Worm (Caenorhabditis elegans) whole organism, L1 larva: ENCODE measurements around the gene W01C9.2.

ENCODE experiments used
- C16A3.4 ChIP-seq: fragments of 150-350 bp; optimal IDR thresholded peaks from 2 replicates; lab custom pipeline; 2014; ENCODE audit warnings: missing biosample characterization, missing genetic modification characterization
- C34B4.2 ChIP-seq: sonication (generic microtip); optimal IDR thresholded peaks from 2 replicates; lab custom pipeline; 2017; ENCODE audit warnings: mild to moderate bottlenecking, missing genetic modification characterization, missing compliant biosample characterization
- F16B12.6 ChIP-seq: fragments of 150-350 bp; optimal IDR thresholded peaks from 2 replicates; lab custom pipeline; 2014; ENCODE audit warnings: missing biosample characterization, missing genetic modification characterization
- Y116A8C.19 ChIP-seq: sonication (generic microtip); optimal IDR thresholded peaks from 2 replicates; lab custom pipeline; 2016; ENCODE audit warnings: missing compliant biosample characterization, missing genetic modification characterization, borderline replicate concordance
- aha-1 ChIP-seq: fragments of 150-350 bp; optimal IDR thresholded peaks from 2 replicates; lab custom pipeline; 2014; ENCODE audit warnings: missing biosample characterization, missing genetic modification characterization
- alr-1 ChIP-seq: fragments of 200-800 bp; sonication (Bioruptor generic); optimal IDR thresholded peaks from 2 replicates; lab custom pipeline; 2018; ENCODE audit warnings: borderline replicate concordance, mild to moderate bottlenecking, missing genetic modification characterization, missing compliant biosample characterization
- aly-2 ChIP-seq: fragments of 150-350 bp; optimal IDR thresholded peaks from 2 replicates; lab custom pipeline; 2014; ENCODE audit warnings: missing biosample characterization, missing genetic modification characterization
- ceh-8 ChIP-seq: fragments of 200-800 bp; sonication (Bioruptor generic); optimal IDR thresholded peaks from 2 replicates; lab custom pipeline; 2018; ENCODE audit warnings: mild to moderate bottlenecking, missing genetic modification characterization, moderate library complexity, missing compliant biosample characterization
- ceh-88 ChIP-seq: fragments of 200-800 bp; sonication (Bioruptor generic); IDR thresholded peaks from 2 replicates; pipeline ENCODE4 v1.3.6; 2022; ENCODE audit warnings: missing genetic modification characterization, missing compliant biosample characterization
- ceh-90 ChIP-seq: sonication (generic microtip); optimal IDR thresholded peaks from 2 replicates; lab custom pipeline; 2016; ENCODE audit warnings: missing genetic modification characterization, missing compliant biosample characterization
- dpl-1 ChIP-seq, 3 experiments: fragments of 150-350 bp in 2 of 3; sonication (generic microtip) in 1 of 3; optimal IDR thresholded peaks; 2 replicates each; lab custom pipeline; 2014 to 2017; ENCODE audit warnings: missing biosample characterization in 3 of 3, missing genetic modification characterization in 3 of 3, missing genetic modification reagents in 3 of 3
- dsc-1 ChIP-seq: sonication (generic microtip); optimal IDR thresholded peaks from 2 replicates; lab custom pipeline; 2016; ENCODE audit warnings: mild to moderate bottlenecking, missing genetic modification characterization, missing compliant biosample characterization
- efl-1 ChIP-seq, 4 experiments: fragments of 150-350 bp; optimal IDR thresholded peaks in 3 of 4; peaks in 1 of 4; 1 replicate in 1 of 4; 2 replicates in 3 of 4; lab custom pipeline; 2014; ENCODE audit warnings: missing biosample characterization in 2 of 4, missing genetic modification characterization in 2 of 4, missing genetic modification reagents in 2 of 4
- egl-13 ChIP-seq: sonication (generic microtip); optimal IDR thresholded peaks from 2 replicates; lab custom pipeline; 2016; ENCODE audit warnings: missing genotype, missing genetic modification reagents, missing genetic modification characterization, missing compliant biosample characterization
- elt-3 ChIP-seq, 6 experiments: fragments of 150-350 bp in 1 of 6; sonication (generic microtip); optimal IDR thresholded peaks; 2 replicates each; lab custom pipeline; 2017 to 2018; ENCODE audit warnings: missing biosample characterization in 6 of 6, missing genetic modification characterization in 6 of 6, inconsistent platforms in 1 of 6
- ets-5 ChIP-seq: fragments of 200-800 bp; sonication (Bioruptor generic); IDR thresholded peaks from 2 replicates; pipeline ENCODE4 v1.3.6; 2022; ENCODE audit warnings: missing genetic modification characterization, missing compliant biosample characterization
- fkh-4 ChIP-seq: sonication (generic microtip); optimal IDR thresholded peaks from 2 replicates; lab custom pipeline; 2016; ENCODE audit warnings: missing compliant biosample characterization, missing genetic modification characterization, borderline replicate concordance
- fos-1 ChIP-seq: fragments of 150-350 bp; optimal IDR thresholded peaks from 2 replicates; lab custom pipeline; 2014; ENCODE audit warnings: missing biosample characterization, missing genetic modification characterization
- hpl-2 ChIP-seq: fragments of 150-350 bp; optimal IDR thresholded peaks from 2 replicates; lab custom pipeline; 2014; ENCODE audit warnings: missing biosample characterization, missing genetic modification reagents, missing genetic modification characterization
- irx-1 ChIP-seq: sonication (generic microtip); optimal IDR thresholded peaks from 2 replicates; lab custom pipeline; 2016; ENCODE audit warnings: missing genetic modification characterization, missing compliant biosample characterization
- isw-1 ChIP-seq: fragments of 200-800 bp; sonication (Bioruptor generic); IDR thresholded peaks from 2 replicates; pipeline ENCODE4 v1.3.6; 2022; ENCODE audit warnings: missing genetic modification characterization, missing compliant biosample characterization
- lin-13 ChIP-seq: fragments of 150-350 bp; optimal IDR thresholded peaks from 2 replicates; lab custom pipeline; 2014; ENCODE audit warnings: missing biosample characterization, missing genetic modification reagents, missing genetic modification characterization
- lin-14 ChIP-seq: fragments of 200-800 bp; sonication (Bioruptor generic); optimal IDR thresholded peaks from 2 replicates; lab custom pipeline; 2018; ENCODE audit warnings: mild to moderate bottlenecking, missing genetic modification characterization, moderate library complexity, missing compliant biosample characterization
- lin-15B ChIP-seq: fragments of 150-350 bp; sonication (generic microtip); optimal IDR thresholded peaks from 3 replicates; lab custom pipeline; 2014; ENCODE audit warnings: missing biosample characterization, missing genetic modification characterization
- lin-35 ChIP-seq, 2 experiments: fragments of 150-350 bp; optimal IDR thresholded peaks; 2 replicates each; lab custom pipeline; 2014; ENCODE audit warnings: missing biosample characterization in 2 of 2, missing genetic modification characterization in 2 of 2, missing genetic modification reagents in 2 of 2
- lir-3 ChIP-seq: sonication (generic microtip); optimal IDR thresholded peaks from 2 replicates; lab custom pipeline; 2016; ENCODE audit warnings: mild to moderate bottlenecking, missing genetic modification characterization, moderate library complexity, missing compliant biosample characterization; ENCODE audit not compliant: poor library complexity
- lsy-2 ChIP-seq, 2 experiments: fragments of 150-350 bp; optimal IDR thresholded peaks; 2 replicates each; lab custom pipeline; 2014; ENCODE audit warnings: missing biosample characterization in 2 of 2, missing genetic modification characterization in 2 of 2
- mab-9 ChIP-seq: fragments of 200-800 bp; sonication (Bioruptor generic); IDR thresholded peaks from 2 replicates; pipeline ENCODE4 v1.3.6; 2022; ENCODE audit warnings: missing genetic modification reagents, missing genetic modification characterization, missing compliant biosample characterization
- mdl-1 ChIP-seq, 2 experiments: fragments of 150-350 bp; optimal IDR thresholded peaks; 2 replicates each; lab custom pipeline; 2014 to 2017; ENCODE audit warnings: missing biosample characterization in 2 of 2, missing genetic modification characterization in 2 of 2, inconsistent platforms in 1 of 2
- mef-2 ChIP-seq: fragments of 150-350 bp; optimal IDR thresholded peaks from 2 replicates; lab custom pipeline; 2014; ENCODE audit warnings: missing biosample characterization, missing genetic modification characterization
- mep-1 ChIP-seq: fragments of 150-350 bp; optimal IDR thresholded peaks from 2 replicates; lab custom pipeline; 2014; ENCODE audit warnings: missing biosample characterization, missing genetic modification characterization
- nhr-11 ChIP-seq: fragments of 150-350 bp; optimal IDR thresholded peaks from 2 replicates; lab custom pipeline; 2014; ENCODE audit warnings: missing biosample characterization, missing genetic modification characterization
- nhr-20 ChIP-seq: sonication (generic microtip); optimal IDR thresholded peaks from 2 replicates; lab custom pipeline; 2016; ENCODE audit warnings: mild to moderate bottlenecking, missing genetic modification characterization, missing compliant biosample characterization
- nhr-237 ChIP-seq: fragments of 150-350 bp; optimal IDR thresholded peaks from 2 replicates; lab custom pipeline; 2014; ENCODE audit warnings: missing biosample characterization, missing genetic modification characterization
- nhr-28 ChIP-seq: fragments of 150-350 bp; optimal IDR thresholded peaks from 2 replicates; lab custom pipeline; 2014; ENCODE audit warnings: missing biosample characterization, missing genetic modification characterization
- nhr-47 ChIP-seq: sonication (generic microtip); optimal IDR thresholded peaks from 2 replicates; lab custom pipeline; 2016; ENCODE audit warnings: mild to moderate bottlenecking, missing genetic modification characterization, moderate library complexity, missing compliant biosample characterization
- nhr-71 ChIP-seq: sonication (generic microtip); optimal IDR thresholded peaks from 2 replicates; lab custom pipeline; 2016; ENCODE audit warnings: mild to moderate bottlenecking, missing genetic modification characterization, moderate library complexity, missing compliant biosample characterization
- nhr-85 ChIP-seq: sonication (generic microtip); peaks from one replicate; lab custom pipeline; 2016; ENCODE audit warnings: missing genetic modification characterization, inconsistent platforms, missing compliant biosample characterization
- nhr-90 ChIP-seq: sonication (generic microtip); optimal IDR thresholded peaks from 2 replicates; lab custom pipeline; 2016; ENCODE audit warnings: mild to moderate bottlenecking, missing genetic modification characterization, missing compliant biosample characterization; ENCODE audit not compliant: poor library complexity
- pqm-1 ChIP-seq: sonication (generic microtip); optimal IDR thresholded peaks from 3 replicates; lab custom pipeline; 2017; ENCODE audit warnings: missing biosample characterization, missing genetic modification characterization
- rnt-1 ChIP-seq: sonication (generic microtip); optimal IDR thresholded peaks from 2 replicates; lab custom pipeline; 2016; ENCODE audit warnings: mild to moderate bottlenecking, missing genetic modification characterization, moderate library complexity, missing compliant biosample characterization
- skn-1 ChIP-seq: fragments of 150-350 bp; optimal IDR thresholded peaks from 2 replicates; lab custom pipeline; 2014; ENCODE audit warnings: missing biosample characterization, missing genetic modification characterization
- snpc-4 ChIP-seq: fragments of 150-350 bp; optimal IDR thresholded peaks from 2 replicates; lab custom pipeline; 2014; ENCODE audit warnings: missing biosample characterization, missing genetic modification characterization
- sox-4 ChIP-seq: sonication (generic microtip); optimal IDR thresholded peaks from 2 replicates; lab custom pipeline; 2016; ENCODE audit warnings: missing genetic modification characterization, missing compliant biosample characterization
- sptf-1 ChIP-seq: fragments of 150-350 bp; optimal IDR thresholded peaks from 2 replicates; lab custom pipeline; 2014; ENCODE audit warnings: missing biosample characterization, missing genetic modification characterization
- sup-37 ChIP-seq: fragments of 200-800 bp; sonication (Bioruptor generic); optimal IDR thresholded peaks from 2 replicates; lab custom pipeline; 2018; ENCODE audit warnings: mild to moderate bottlenecking, missing genetic modification characterization, missing compliant biosample characterization
- swsn-7 ChIP-seq: sonication (generic microtip); optimal IDR thresholded peaks from 2 replicates; lab custom pipeline; 2016; ENCODE audit warnings: missing genetic modification characterization, missing compliant biosample characterization
- unc-62 ChIP-seq: fragments of 150-350 bp; optimal IDR thresholded peaks from 2 replicates; lab custom pipeline; 2014; ENCODE audit warnings: missing biosample characterization, missing genetic modification reagents, missing genetic modification characterization
- unc-86 ChIP-seq: sonication (generic microtip); optimal IDR thresholded peaks from 2 replicates; lab custom pipeline; 2016; ENCODE audit warnings: missing genetic modification characterization, missing compliant biosample characterization
- vab-15 ChIP-seq: sonication (generic microtip); optimal IDR thresholded peaks from 2 replicates; lab custom pipeline; 2017; ENCODE audit warnings: missing genotype, mild to moderate bottlenecking, missing genetic modification characterization, missing compliant biosample characterization
- xbp-1 ChIP-seq: sonication (generic microtip); optimal IDR thresholded peaks from 2 replicates; lab custom pipeline; 2016; ENCODE audit warnings: missing genetic modification characterization, missing compliant biosample characterization
- ztf-11 ChIP-seq, 2 experiments: sonication (generic microtip); optimal IDR thresholded peaks; 2 replicates each; lab custom pipeline; 2016 to 2017; ENCODE audit warnings: missing genetic modification characterization in 2 of 2, missing biosample characterization in 1 of 2, missing compliant biosample characterization in 1 of 2

The W01C9.2 gene

DNA sequence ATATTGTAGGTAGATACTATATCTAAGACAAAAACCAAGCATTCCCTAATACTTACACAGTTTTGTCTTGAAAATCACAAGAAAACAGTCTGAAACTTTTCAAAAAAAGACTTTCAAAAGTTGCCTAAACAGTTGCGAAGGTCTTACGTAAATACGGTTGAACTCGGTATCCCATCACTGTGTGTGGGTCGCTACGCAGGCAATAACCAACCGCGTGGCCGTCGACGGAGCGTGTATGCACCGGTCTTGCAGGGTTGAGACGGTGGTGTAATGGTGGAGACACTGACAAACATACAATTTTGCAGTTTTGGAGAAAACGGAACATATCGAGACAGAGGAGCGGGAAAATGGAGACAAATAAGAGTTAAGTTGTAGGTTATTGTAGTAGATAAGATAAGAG is 25.1 kb downstream of the W01C9.2 start, which contains the start of gene iff-2 (continued):
- TF ChIP-seq elt-3 (tag; optimal IDR thresholded peaks at IDR 0.05; lab: Kevin White, UChicago), result peak; percentile 100
- TF ChIP-seq alr-1 (tag; lab: Kevin White, UChicago), result no peak
- TF ChIP-seq lin-15B (tag; lab: Kevin White, UChicago), result peak; percentile 100
- TF ChIP-seq isw-1 (GFP tag; lab: Robert Waterston, UW), result peak; percentile 99
- peak; percentile 99 for TF ChIP-seq nhr-90 (tag; lab: Kevin White, UChicago)
- no peak for TF ChIP-seq nhr-28 (tag; lab: Kevin White, UChicago)
- TF ChIP-seq aly-2 (tag; lab: Kevin White, UChicago), result peak; percentile 93
- TF ChIP-seq pqm-1, result peak; percentile 54
- TF ChIP-seq egl-13, result peak; percentile 98
- TF ChIP-seq fkh-4 (tag; lab: Kevin White, UChicago), result peak; percentile 71
- peak; percentile 99 for TF ChIP-seq unc-86 (tag; lab: Kevin White, UChicago)
- TF ChIP-seq rnt-1 (tag; lab: Kevin White, UChicago), result peak; percentile 98
- TF ChIP-seq mdl-1 (tag; optimal IDR thresholded peaks at IDR 0.05; lab: Kevin White, UChicago), result peak; percentile 90 to 100
- peak; percentile 96 for TF ChIP-seq irx-1 (tag; lab: Kevin White, UChicago)
- peak; percentile 98 for TF ChIP-seq skn-1
- peak; percentile 99 for TF ChIP-seq dsc-1
- peak; percentile 99 for TF ChIP-seq vab-15 (tag; lab: Kevin White, UChicago)
- TF ChIP-seq efl-1 (optimal IDR thresholded peaks at IDR 0.05; lab: Kevin White, UChicago), result peak; percentile 98
- TF ChIP-seq efl-1 (GFP tag; optimal IDR thresholded peaks at IDR 0.05 in 1 of 2; lab: Kevin White, UChicago), result peak; percentile 91 to 100
- TF ChIP-seq lin-35 (GFP tag; optimal IDR thresholded peaks at IDR 0.05; lab: Kevin White, UChicago), result peak; percentile 97 to 99
- peak; percentile 90 for TF ChIP-seq snpc-4 (tag; lab: Kevin White, UChicago)
- TF ChIP-seq nhr-47 (tag; lab: Kevin White, UChicago), result peak; percentile 99
- peak; percentile 97 for TF ChIP-seq mef-2 (tag; lab: Kevin White, UChicago)
- TF ChIP-seq F16B12.6 (tag; lab: Kevin White, UChicago), result peak; percentile 85
- TF ChIP-seq lsy-2 (tag; optimal IDR thresholded peaks at IDR 0.05; lab: Kevin White, UChicago), result peak; percentile 98
- peak; percentile 98 for TF ChIP-seq aha-1
- TF ChIP-seq ceh-8 (GFP tag; lab: Kevin White, UChicago), result peak; percentile 95
- TF ChIP-seq nhr-71 (tag; lab: Kevin White, UChicago), result peak; percentile 100
- peak; percentile 100 for TF ChIP-seq lin-13
- TF ChIP-seq sup-37 (GFP tag; lab: Kevin White, UChicago), result peak; percentile 94
- peak; percentile 100 for TF ChIP-seq lin-14
- 0 out of 2 replicates have a peak, but pooled peaks have one; percentile 14 for TF ChIP-seq ets-5 (GFP tag; lab: Robert Waterston, UW)
- TF ChIP-seq C16A3.4 (tag; lab: Kevin White, UChicago), result peak; percentile 100
- peak; percentile 86 for TF ChIP-seq unc-62
- no peak for TF ChIP-seq sptf-1 (tag; lab: Kevin White, UChicago)
- peak; percentile 65 for TF ChIP-seq C34B4.2 (tag; lab: Kevin White, UChicago)
- peak; percentile 93 for TF ChIP-seq nhr-11 (tag; lab: Kevin White, UChicago)
- TF ChIP-seq lir-3, result peak; percentile 95
- peak; percentile 99 for TF ChIP-seq xbp-1 (tag; lab: Kevin White, UChicago)
- TF ChIP-seq Y116A8C.19 (tag; lab: Kevin White, UChicago), result no peak
- TF ChIP-seq fos-1, result peak; percentile 97
- TF ChIP-seq ceh-90 (tag; lab: Kevin White, UChicago), result peak; percentile 9
- TF ChIP-seq sox-4 (tag; lab: Kevin White, UChicago), result peak; percentile 95
- TF ChIP-seq ceh-88 (GFP tag; lab: Robert Waterston, UW), result peak; percentile 97
- peak; percentile 94 to 97 (median 95) for TF ChIP-seq dpl-1 (GFP tag; optimal IDR thresholded peaks at IDR 0.05; lab: Kevin White, UChicago)
- peak; percentile 100 for TF ChIP-seq nhr-85 (tag; lab: Kevin White, UChicago)
- peak; percentile 99 for TF ChIP-seq mep-1 (tag; lab: Kevin White, UChicago)
- TF ChIP-seq nhr-20 (tag; lab: Kevin White, UChicago), result peak; percentile 100
- peak; percentile 92 for TF ChIP-seq mab-9 (GFP tag; lab: Robert Waterston, UW)
- TF ChIP-seq swsn-7 (tag; lab: Kevin White, UChicago), result peak; percentile 99
- TF ChIP-seq nhr-237 (tag; lab: Kevin White, UChicago), result peak; percentile 99
- TF ChIP-seq hpl-2 (GFP tag; lab: Kevin White, UChicago), result peak; percentile 99
- TF ChIP-seq ztf-11 (tag; optimal IDR thresholded peaks at IDR 0.05; lab: Kevin White, UChicago), result peak in 1 of 2 experiments; percentile 96
